Worm (Caenorhabditis elegans) whole organism, late embryonic: ENCODE results near the gene fkh-5.

Source experiments
- C08G9.2 ChIP-seq: sonication (generic microtip); optimal IDR thresholded peaks from 2 replicates; lab custom pipeline; 2016; ENCODE audit warnings: mild to moderate bottlenecking, missing genetic modification characterization, moderate library complexity, missing compliant biosample characterization
- F13H6.1 ChIP-seq: sonication (generic microtip); optimal IDR thresholded peaks from 2 replicates; lab custom pipeline; 2016; ENCODE audit warnings: missing genetic modification characterization, missing compliant biosample characterization
- K09A11.1 ChIP-seq: sonication (generic microtip); optimal IDR thresholded peaks from 2 replicates; lab custom pipeline; 2017; ENCODE audit warnings: antibody characterized with exemption, mild to moderate bottlenecking, missing genetic modification characterization, missing compliant biosample characterization; ENCODE audit not compliant: insufficient read depth
- Y22D7AL.16 ChIP-seq: sonication (generic microtip); optimal IDR thresholded peaks from 2 replicates; lab custom pipeline; 2016; ENCODE audit warnings: missing genetic modification characterization, missing compliant biosample characterization
- ahr-1 ChIP-seq: sonication (generic microtip); optimal IDR thresholded peaks from 2 replicates; lab custom pipeline; 2016; ENCODE audit warnings: missing genetic modification characterization, missing compliant biosample characterization
- ama-1 ChIP-seq: fragments of 150-350 bp; optimal IDR thresholded peaks from 2 replicates; lab custom pipeline; 2014
- ceh-18 ChIP-seq: sonication (generic microtip); optimal IDR thresholded peaks from 2 replicates; lab custom pipeline; 2016; ENCODE audit warnings: missing genetic modification characterization, missing compliant biosample characterization
- ceh-19 ChIP-seq: fragments of 200-800 bp; sonication (Bioruptor generic); optimal IDR thresholded peaks from 2 replicates; lab custom pipeline; 2018; ENCODE audit warnings: mild to moderate bottlenecking, missing genetic modification characterization, missing compliant biosample characterization
- ceh-31 ChIP-seq: sonication (generic microtip); optimal IDR thresholded peaks from 2 replicates; lab custom pipeline; 2016; ENCODE audit warnings: missing genetic modification characterization, missing compliant biosample characterization
- ceh-48 ChIP-seq: sonication (generic microtip); optimal IDR thresholded peaks from 2 replicates; lab custom pipeline; 2016; ENCODE audit warnings: missing genetic modification characterization, inconsistent platforms, missing compliant biosample characterization
- ceh-6 ChIP-seq: fragments of 200-800 bp; sonication (Bioruptor generic); optimal IDR thresholded peaks from 2 replicates; lab custom pipeline; 2018; ENCODE audit warnings: mild to moderate bottlenecking, missing genetic modification characterization, missing compliant biosample characterization
- ceh-9 ChIP-seq: sonication (generic microtip); optimal IDR thresholded peaks from 2 replicates; lab custom pipeline; 2016; ENCODE audit warnings: mild to moderate bottlenecking, missing genetic modification characterization, inconsistent platforms, missing compliant biosample characterization
- dve-1 ChIP-seq: sonication (generic microtip); optimal IDR thresholded peaks from 2 replicates; lab custom pipeline; 2017; ENCODE audit warnings: antibody characterized with exemption, mild to moderate bottlenecking, missing genetic modification characterization, missing compliant biosample characterization
- elt-2 ChIP-seq: sonication (generic microtip); optimal IDR thresholded peaks from 2 replicates; lab custom pipeline; 2016; ENCODE audit warnings: missing genetic modification reagents, missing genetic modification characterization, missing compliant biosample characterization
- eyg-1 ChIP-seq: sonication (generic microtip); optimal IDR thresholded peaks from 2 replicates; lab custom pipeline; 2016; ENCODE audit warnings: missing genotype, missing genetic modification characterization, missing compliant biosample characterization
- fax-1 ChIP-seq: sonication (generic microtip); optimal IDR thresholded peaks from 2 replicates; lab custom pipeline; 2016; ENCODE audit warnings: missing genotype, missing genetic modification characterization, missing compliant biosample characterization
- fkh-10 ChIP-seq: fragments of 150-350 bp; optimal IDR thresholded peaks from 2 replicates; lab custom pipeline; 2014; ENCODE audit warnings: missing biosample characterization, missing genetic modification reagents, missing genetic modification characterization
- hlh-13 ChIP-seq: fragments of 200-800 bp; sonication (Bioruptor generic); optimal IDR thresholded peaks from 2 replicates; lab custom pipeline; 2018; ENCODE audit warnings: mild to moderate bottlenecking, missing genetic modification characterization, missing compliant biosample characterization
- hlh-15 ChIP-seq: sonication (generic microtip); optimal IDR thresholded peaks from 2 replicates; lab custom pipeline; 2016; ENCODE audit warnings: missing genetic modification characterization, missing compliant biosample characterization
- hlh-30 ChIP-seq: sonication (generic microtip); optimal IDR thresholded peaks from 2 replicates; lab custom pipeline; 2017; ENCODE audit warnings: antibody characterized with exemption, missing genetic modification characterization, missing compliant biosample characterization; ENCODE audit not compliant: insufficient read depth
- lim-6 ChIP-seq: sonication (generic microtip); optimal IDR thresholded peaks from 2 replicates; lab custom pipeline; 2016; ENCODE audit warnings: missing genetic modification characterization, missing compliant biosample characterization
- lin-11 ChIP-seq: fragments of 200-800 bp; sonication (Bioruptor generic); optimal IDR thresholded peaks from 2 replicates; lab custom pipeline; 2018; ENCODE audit warnings: mild to moderate bottlenecking, missing genetic modification characterization, missing compliant biosample characterization
- nhr-11 ChIP-seq: fragments of 150-350 bp; optimal IDR thresholded peaks from 2 replicates; lab custom pipeline; 2014; ENCODE audit warnings: missing biosample characterization, missing genetic modification characterization
- pag-3 ChIP-seq: sonication (generic microtip); optimal IDR thresholded peaks from 2 replicates; lab custom pipeline; 2016; ENCODE audit warnings: missing compliant biosample characterization, missing genetic modification characterization, borderline replicate concordance
- pax-1 ChIP-seq: fragments of 150-350 bp; optimal IDR thresholded peaks from 2 replicates; lab custom pipeline; 2014; ENCODE audit warnings: missing biosample characterization, missing genetic modification characterization
- pha-4 ChIP-seq: fragments of 150-350 bp; optimal IDR thresholded peaks from 2 replicates; lab custom pipeline; 2018; ENCODE audit warnings: missing biosample characterization, missing genetic modification reagents, missing genetic modification characterization
- ref-2 ChIP-seq: sonication (generic microtip); optimal IDR thresholded peaks from 2 replicates; lab custom pipeline; 2016; ENCODE audit warnings: missing genetic modification characterization, missing compliant biosample characterization
- syd-9 ChIP-seq: sonication (generic microtip); optimal IDR thresholded peaks from 2 replicates; lab custom pipeline; 2016; ENCODE audit warnings: mild to moderate bottlenecking, missing genetic modification characterization, moderate library complexity, missing compliant biosample characterization
- tbx-2 ChIP-seq: sonication (generic microtip); optimal IDR thresholded peaks from 2 replicates; lab custom pipeline; 2016; ENCODE audit warnings: missing genetic modification characterization, missing compliant biosample characterization
- tbx-7 ChIP-seq: sonication (generic microtip); optimal IDR thresholded peaks from 2 replicates; lab custom pipeline; 2016; ENCODE audit warnings: missing genotype, missing genetic modification characterization, missing compliant biosample characterization
- unc-3 ChIP-seq, 2 experiments: fragments of 200-800 bp in 1 of 2; sonication (Bioruptor generic) in 1 of 2; sonication (generic microtip) in 1 of 2; conservative IDR thresholded peaks in 1 of 2; optimal IDR thresholded peaks in 1 of 2; 2 replicates each; pipeline versions ENCODE4 v1.3.6 to Lab custom; 2016 to 2022; ENCODE audit warnings: missing compliant biosample characterization in 2 of 2, missing genetic modification characterization in 2 of 2, missing genetic modification reagents in 1 of 2
- unc-42 ChIP-seq: sonication (generic microtip); optimal IDR thresholded peaks from 2 replicates; lab custom pipeline; 2016; ENCODE audit warnings: missing genotype, missing genetic modification characterization, missing compliant biosample characterization
- unc-55 ChIP-seq: sonication (generic microtip); optimal IDR thresholded peaks from 2 replicates; lab custom pipeline; 2017; ENCODE audit warnings: missing biosample characterization, missing genetic modification reagents, missing genetic modification characterization
- unc-86 ChIP-seq: sonication (generic microtip); optimal IDR thresholded peaks from 2 replicates; lab custom pipeline; 2016; ENCODE audit warnings: missing genetic modification characterization, missing compliant biosample characterization

fkh-5 gene

DNA sequence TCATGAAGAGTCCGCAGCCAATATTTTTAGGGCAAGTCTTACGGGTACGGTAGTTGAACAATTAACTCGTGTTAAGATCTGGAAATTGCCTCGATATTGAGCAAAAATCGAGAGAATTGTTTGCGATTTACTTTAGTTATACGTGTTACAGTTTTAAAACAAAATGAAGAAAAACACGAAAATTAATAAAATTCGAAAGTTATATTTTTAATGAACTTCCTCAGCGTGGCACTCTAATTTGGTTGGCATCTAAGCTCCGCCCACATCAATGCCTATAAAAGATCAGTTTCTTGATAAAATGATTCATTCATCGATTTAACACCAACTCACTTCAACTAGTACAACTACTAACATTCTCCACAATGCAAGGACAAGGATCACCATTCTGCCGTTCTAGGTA lies 26.0 kb downstream of the fkh-5 start, which contains the start of gene gipc-1:
Gene gipc-1 (plus strand): TSS at position 301 of the 400 bp plus-strand sequence.
- TF ChIP-seq nhr-11 = no peak
- TF ChIP-seq hlh-15 (tag; lab: Kevin White, UChicago) = no peak
- no peak for TF ChIP-seq K09A11.1 (tag; lab: Kevin White, UChicago)
- TF ChIP-seq C08G9.2 = no peak
- no peak for TF ChIP-seq lim-6 (tag; lab: Kevin White, UChicago)
- no peak for TF ChIP-seq ahr-1 (tag; lab: Kevin White, UChicago)
- no peak for TF ChIP-seq ceh-48 (tag; lab: Kevin White, UChicago)
- TF ChIP-seq tbx-2 (tag; lab: Kevin White, UChicago) = no peak
- TF ChIP-seq elt-2 = no peak
- TF ChIP-seq ceh-6 (GFP tag; lab: Kevin White, UChicago) = no peak
- no peak for TF ChIP-seq F13H6.1 (tag; lab: Kevin White, UChicago)
- no peak for TF ChIP-seq unc-3 (GFP tag; conservative IDR thresholded peaks at IDR 0.05; lab: Robert Waterston, UW)
- no peak for TF ChIP-seq unc-3 (tag; optimal IDR thresholded peaks at IDR 0.05; lab: Kevin White, UChicago)
- TF ChIP-seq eyg-1 = no peak
- TF ChIP-seq pax-1 (tag; lab: Kevin White, UChicago) = no peak
- TF ChIP-seq unc-86 (tag; lab: Kevin White, UChicago) = no peak
- no peak for TF ChIP-seq fkh-10 (GFP tag; lab: Kevin White, UChicago)
- TF ChIP-seq lin-11 (tag; lab: Kevin White, UChicago) = no peak
- no peak for TF ChIP-seq hlh-13 (GFP tag; lab: Kevin White, UChicago)
- no peak for TF ChIP-seq ref-2 (tag; lab: Kevin White, UChicago)

DNA sequence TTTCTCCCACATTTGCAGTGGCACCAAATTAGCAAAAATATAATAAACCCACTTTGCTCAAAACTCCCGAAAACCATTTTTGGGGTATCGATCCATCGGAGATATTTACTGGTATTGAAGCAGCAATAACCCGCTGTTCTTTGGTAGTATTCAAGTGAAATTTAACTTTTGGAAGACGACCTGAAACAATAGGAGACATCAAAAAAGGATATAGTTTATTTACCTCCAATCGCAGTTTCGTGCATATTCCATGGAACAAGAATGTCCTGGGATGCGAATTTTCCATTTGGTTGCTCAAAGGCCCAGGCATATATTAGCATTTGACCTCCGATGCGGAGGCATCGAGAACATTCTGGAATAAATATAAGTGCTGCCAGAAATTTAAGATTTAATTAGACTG lies 28.9 kb downstream of the fkh-5 start:
- TF ChIP-seq pha-4 (tag; lab: Kevin White, UChicago) = no peak

DNA sequence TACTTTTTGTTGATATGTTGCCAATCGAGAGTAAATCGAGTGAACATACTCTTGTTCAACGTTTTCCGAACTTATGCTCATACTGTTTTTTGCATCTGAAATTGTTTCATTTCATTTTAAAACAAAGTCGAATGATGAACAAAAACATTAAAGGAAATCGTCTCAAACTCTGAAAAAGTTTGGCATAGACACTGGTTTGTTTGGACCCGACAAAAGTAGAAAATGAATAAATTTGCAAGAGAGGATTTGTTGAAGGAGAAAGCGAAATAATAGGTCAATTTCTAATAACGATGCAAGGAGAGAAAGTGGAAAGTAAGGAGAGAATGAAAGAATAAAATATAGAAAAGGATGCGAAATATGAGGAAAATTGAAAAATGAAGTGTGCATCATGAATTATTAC lies 30.2 kb downstream of the fkh-5 start, which contains the start of gene C35D10.12:
Gene C35D10.12 (minus strand): TSS at position 101 of the 400 bp plus-strand sequence.
- no peak for TF ChIP-seq dve-1
- no peak for TF ChIP-seq ceh-9 (tag; lab: Kevin White, UChicago)
- TF ChIP-seq syd-9 (tag; lab: Kevin White, UChicago) = no peak
- TF ChIP-seq hlh-30 (tag; lab: Kevin White, UChicago) = no peak
- TF ChIP-seq pha-4 (tag; lab: Kevin White, UChicago) = no peak
- TF ChIP-seq ceh-19 (GFP tag; lab: Kevin White, UChicago) = no peak
- no peak for TF ChIP-seq tbx-7
- TF ChIP-seq eyg-1 = no peak
- TF ChIP-seq ceh-18 (tag; lab: Kevin White, UChicago) = no peak
- TF ChIP-seq unc-55 = no peak
- no peak for TF ChIP-seq fax-1 (tag; lab: Kevin White, UChicago)
- TF ChIP-seq pag-3 (tag; lab: Kevin White, UChicago) = no peak
- TF ChIP-seq Y22D7AL.16 (tag; lab: Kevin White, UChicago) = no peak
- no peak for TF ChIP-seq ref-2 (tag; lab: Kevin White, UChicago)
- TF ChIP-seq lim-6 (tag; lab: Kevin White, UChicago) = no peak
- no peak for TF ChIP-seq ceh-6 (GFP tag; lab: Kevin White, UChicago)
- no peak for TF ChIP-seq elt-2

- TF ChIP-seq pha-4 (tag; lab: Kevin White, UChicago) = no peak
- peak; percentile 24 for TF ChIP-seq ceh-31 (tag; lab: Kevin White, UChicago)
These were observed 31.2 kb downstream of the fkh-5 start for ce11 chrIII:4875663-4876062.

- TF ChIP-seq ama-1 (lab: Kevin White, UChicago) = no peak
- TF ChIP-seq elt-2 = peak; percentile 21
- TF ChIP-seq unc-42 (tag; lab: Kevin White, UChicago) = peak; percentile 22
These were observed 33.8 kb downstream of the fkh-5 start, which contains the start of the genes tost-1 and arx-6 for ce11 chrIII:4878281-4878680. TSS of gene tost-1 (minus strand) at chrIII:4878311. TSS of gene arx-6 (plus strand) at chrIII:4878658.
